Fruit fly (Drosophila melanogaster) whole organism, embryonic: ENCODE results near the gene Ubi-p63E.

ENCODE experiments used
- Atf3 ChIP-seq: fragments of 200-800 bp; sonication (Bioruptor generic); optimal IDR thresholded peaks from 3 replicates; lab custom pipeline; 2016; ENCODE audit warnings: missing biosample characterization, missing genetic modification characterization
- BtbVII ChIP-seq: fragments of 200-800 bp; sonication (Bioruptor generic); optimal IDR thresholded peaks from 3 replicates; lab custom pipeline; 2017; ENCODE audit warnings: missing biosample characterization, mild to moderate bottlenecking, missing genetic modification characterization
- CG10462 ChIP-seq: fragments of 200-800 bp; sonication (Bioruptor generic); optimal IDR thresholded peaks from 2 replicates; lab custom pipeline; 2016; ENCODE audit warnings: missing biosample characterization, missing genetic modification characterization
- CG11560 ChIP-seq: fragments of 200-800 bp; sonication (Bioruptor generic); IDR thresholded peaks from 3 replicates; pipeline ENCODE4 v1.3.6; 2022; ENCODE audit warnings: missing biosample characterization, missing genetic modification characterization
- CG13287 ChIP-seq: fragments of 200-800 bp; sonication (Bioruptor generic); IDR thresholded peaks from 2 replicates; pipeline ENCODE4 v1.3.6; 2022; ENCODE audit warnings: missing biosample characterization, missing genetic modification characterization; ENCODE audit not compliant: partially characterized antibody
- CG13775 ChIP-seq: fragments of 200-800 bp; sonication (Bioruptor generic); optimal IDR thresholded peaks from 3 replicates; lab custom pipeline; 2017; ENCODE audit warnings: missing biosample characterization, mild to moderate bottlenecking, missing genetic modification characterization
- CG13894 ChIP-seq: fragments of 200-800 bp; sonication (Bioruptor generic); optimal IDR thresholded peaks from 3 replicates; lab custom pipeline; 2018; ENCODE audit warnings: missing biosample characterization, mild to moderate bottlenecking, missing genetic modification characterization, moderate library complexity
- CG14667 ChIP-seq: fragments of 200-800 bp; sonication (Bioruptor generic); IDR thresholded peaks from 2 replicates; pipeline ENCODE4 v1.3.6; 2022; ENCODE audit warnings: missing biosample characterization, missing genetic modification characterization
- CG17385 ChIP-seq: fragments of 200-800 bp; sonication (Bioruptor generic); optimal IDR thresholded peaks from 3 replicates; lab custom pipeline; 2018; ENCODE audit warnings: missing biosample characterization, mild to moderate bottlenecking, missing genetic modification characterization
- CG17612 ChIP-seq: fragments of 200-800 bp; sonication (Bioruptor generic); IDR thresholded peaks from 2 replicates; pipeline ENCODE4 v1.3.6; 2022; ENCODE audit warnings: missing biosample characterization, missing genetic modification characterization
- CG17802 ChIP-seq: fragments of 200-800 bp; sonication (Bioruptor generic); optimal IDR thresholded peaks from 2 replicates; lab custom pipeline; 2018; ENCODE audit warnings: missing biosample characterization, mild to moderate bottlenecking, missing genetic modification characterization, moderate library complexity
- CG2889 ChIP-seq: fragments of 200-800 bp; sonication (Bioruptor generic); IDR thresholded peaks from 3 replicates; pipeline ENCODE4 v1.3.6; 2022; ENCODE audit warnings: missing biosample characterization, missing genetic modification characterization
- CG31224 ChIP-seq: fragments of 200-800 bp; sonication (Bioruptor generic); IDR thresholded peaks from 2 replicates; pipeline ENCODE4 v1.3.6; 2022; ENCODE audit warnings: missing biosample characterization, missing genetic modification characterization
- CG32772 ChIP-seq: fragments of 200-800 bp; sonication (Bioruptor generic); IDR thresholded peaks from 2 replicates; pipeline ENCODE4 v1.3.6; 2022; ENCODE audit warnings: missing biosample characterization, missing genetic modification characterization
- CG4328 ChIP-seq: fragments of 200-800 bp; sonication (Bioruptor generic); optimal IDR thresholded peaks from 3 replicates; lab custom pipeline; 2017; ENCODE audit warnings: missing biosample characterization, missing genetic modification reagents, missing genetic modification characterization
- CG5180 ChIP-seq: fragments of 200-800 bp; sonication (Bioruptor generic); optimal IDR thresholded peaks from 3 replicates; lab custom pipeline; 2017; ENCODE audit warnings: missing biosample characterization, missing genetic modification characterization, mild to moderate bottlenecking, moderate library complexity, missing genetic modification reagents
- CG6175 ChIP-seq: fragments of 200-800 bp; sonication (Bioruptor generic); IDR thresholded peaks from 3 replicates; pipeline ENCODE4 v1.3.6; 2022; ENCODE audit warnings: missing biosample characterization, missing genetic modification characterization
- CG7372 ChIP-seq: fragments of 200-800 bp; sonication (Bioruptor generic); IDR thresholded peaks from 2 replicates; pipeline ENCODE4 v1.3.6; 2022; ENCODE audit warnings: missing biosample characterization, missing genetic modification characterization
- CG8478 ChIP-seq: fragments of >200 bp; optimal IDR thresholded peaks from 2 replicates; lab custom pipeline; 2018
- CG9437 ChIP-seq: fragments of 200-800 bp; sonication (Bioruptor generic); optimal IDR thresholded peaks from 2 replicates; lab custom pipeline; 2018; ENCODE audit warnings: missing biosample characterization, mild to moderate bottlenecking, missing genetic modification characterization
- Dbx ChIP-seq: fragments of 200-800 bp; sonication (Bioruptor generic); IDR thresholded peaks from 3 replicates; pipeline ENCODE4 v1.3.6; 2022; ENCODE audit warnings: missing biosample characterization, missing genetic modification characterization
- Doc3 ChIP-seq: fragments of 200-800 bp; sonication (Bioruptor generic); IDR thresholded peaks from 3 replicates; pipeline ENCODE4 v1.3.6; 2022; ENCODE audit warnings: missing biosample characterization, missing genetic modification characterization; ENCODE audit not compliant: partially characterized antibody
- Gug ChIP-seq: fragments of 200-800 bp; sonication (Bioruptor generic); IDR thresholded peaks from 4 replicates; pipeline ENCODE4 v1.3.6; 2022; ENCODE audit warnings: missing biosample characterization, missing genetic modification characterization
- HLH3B ChIP-seq: fragments of 200-800 bp; sonication (Bioruptor generic); IDR thresholded peaks from 2 replicates; pipeline ENCODE4 v1.3.6; 2022; ENCODE audit warnings: missing biosample characterization, missing genetic modification characterization
- HmgD ChIP-seq: fragments of 200-800 bp; sonication (Bioruptor generic); optimal IDR thresholded peaks from 3 replicates; lab custom pipeline; 2016; ENCODE audit warnings: missing biosample characterization, missing genetic modification characterization
- Hmx ChIP-seq: fragments of 200-800 bp; sonication (Bioruptor generic); optimal IDR thresholded peaks from 2 replicates; lab custom pipeline; 2016; ENCODE audit warnings: missing biosample characterization, missing genetic modification characterization
- Hr51 ChIP-seq, 2 experiments: fragments of 200-800 bp; sonication (Bioruptor generic); optimal IDR thresholded peaks; 2 replicates in 1 of 2; 3 replicates in 1 of 2; lab custom pipeline; 2016 to 2018; ENCODE audit warnings: missing biosample characterization in 2 of 2, missing genetic modification characterization in 2 of 2, mild to moderate bottlenecking in 1 of 2, moderate library complexity in 1 of 2
- Lhr ChIP-seq: fragments of 200-800 bp; sonication (Bioruptor generic); optimal IDR thresholded peaks from 3 replicates; lab custom pipeline; 2017; ENCODE audit warnings: mild to moderate bottlenecking, missing biosample characterization, missing genetic modification reagents, missing genetic modification characterization
- Myb ChIP-seq: fragments of 200-800 bp; sonication (Bioruptor generic); optimal IDR thresholded peaks from 2 replicates; lab custom pipeline; 2016; ENCODE audit warnings: missing biosample characterization, missing genetic modification characterization
- NK7.1 ChIP-seq: fragments of 200-800 bp; sonication (Bioruptor generic); optimal IDR thresholded peaks from 3 replicates; lab custom pipeline; 2016; ENCODE audit warnings: missing biosample characterization, missing genetic modification characterization
- Nf-YC ChIP-seq: fragments of 200-800 bp; optimal IDR thresholded peaks from 3 replicates; lab custom pipeline; 2019; ENCODE audit warnings: missing biosample characterization, mild to moderate bottlenecking, missing genetic modification characterization, moderate library complexity
- Scr ChIP-seq: fragments of 200-800 bp; sonication (Bioruptor generic); IDR thresholded peaks from 2 replicates; pipeline ENCODE4 v1.3.6; 2022; ENCODE audit warnings: missing biosample characterization, missing genetic modification characterization; ENCODE audit not compliant: partially characterized antibody
- ac ChIP-seq: fragments of 200-800 bp; sonication (Bioruptor generic); optimal IDR thresholded peaks from 3 replicates; lab custom pipeline; 2017; ENCODE audit warnings: missing biosample characterization, mild to moderate bottlenecking, missing genetic modification characterization
- al ChIP-seq: fragments of 200-800 bp; sonication (Bioruptor generic); IDR thresholded peaks from 2 replicates; pipeline ENCODE4 v1.3.6; 2022; ENCODE audit warnings: missing biosample characterization, missing genetic modification characterization
- az2 ChIP-seq: fragments of 200-800 bp; sonication (Bioruptor generic); optimal IDR thresholded peaks from 3 replicates; lab custom pipeline; 2016; ENCODE audit warnings: missing biosample characterization, missing genetic modification characterization
- bigmax ChIP-seq: fragments of 200-800 bp; sonication (Bioruptor generic); optimal IDR thresholded peaks from 2 replicates; lab custom pipeline; 2018; ENCODE audit warnings: missing biosample characterization, mild to moderate bottlenecking, missing genetic modification characterization
- cas ChIP-seq: fragments of 200-800 bp; sonication (Bioruptor generic); IDR thresholded peaks from 2 replicates; pipeline ENCODE4 v1.3.6; 2022; ENCODE audit warnings: missing biosample characterization, missing genetic modification characterization
- chinmo ChIP-seq: fragments of 200-800 bp; sonication (Bioruptor generic); IDR thresholded peaks from 4 replicates; pipeline ENCODE4 v1.3.6; 2022; ENCODE audit warnings: missing biosample characterization, missing genetic modification characterization; ENCODE audit not compliant: partially characterized antibody
- corto ChIP-seq: fragments of 200-800 bp; sonication (Bioruptor generic); optimal IDR thresholded peaks from 2 replicates; lab custom pipeline; 2016; ENCODE audit warnings: missing biosample characterization, mild to moderate bottlenecking, missing genetic modification characterization, moderate library complexity
- dpn ChIP-seq, 2 experiments: fragments of 200-800 bp; sonication (Bioruptor generic); optimal IDR thresholded peaks; 3 replicates each; lab custom pipeline; 2016; ENCODE audit warnings: missing biosample characterization in 2 of 2, missing genetic modification characterization in 2 of 2
- ewg ChIP-seq: fragments of 200-800 bp; sonication (Bioruptor generic); optimal IDR thresholded peaks from 3 replicates; lab custom pipeline; 2017; ENCODE audit warnings: mild to moderate bottlenecking, missing biosample characterization, missing genetic modification reagents, missing genetic modification characterization
- gce ChIP-seq: fragments of 200-800 bp; sonication (Bioruptor generic); IDR thresholded peaks from 3 replicates; pipeline ENCODE4 v1.3.6; 2022; ENCODE audit warnings: missing biosample characterization, missing genetic modification characterization
- hb ChIP-seq: fragments of 200-800 bp; sonication (Bioruptor generic); IDR thresholded peaks from 3 replicates; pipeline ENCODE4 v1.3.6; 2022; ENCODE audit warnings: missing biosample characterization, missing genetic modification characterization; ENCODE audit not compliant: partially characterized antibody
- jing ChIP-seq: fragments of 200-800 bp; sonication (Bioruptor generic); optimal IDR thresholded peaks from 2 replicates; lab custom pipeline; 2018; ENCODE audit warnings: missing biosample characterization, mild to moderate bottlenecking, missing genetic modification characterization
- lbe ChIP-seq: fragments of 200-800 bp; sonication (Bioruptor generic); optimal IDR thresholded peaks from 2 replicates; lab custom pipeline; 2016; ENCODE audit warnings: missing biosample characterization, mild to moderate bottlenecking, missing genetic modification characterization
- peb ChIP-seq: fragments of 200-800 bp; sonication (Bioruptor generic); IDR thresholded peaks from 2 replicates; pipeline ENCODE4 v1.3.6; 2022; ENCODE audit warnings: missing biosample characterization, missing genetic modification characterization
- pho ChIP-seq: fragments of 200-800 bp; sonication (Bioruptor generic); optimal IDR thresholded peaks from 2 replicates; lab custom pipeline; 2016; ENCODE audit warnings: missing biosample characterization, missing genetic modification characterization
- ro ChIP-seq: fragments of 200-800 bp; sonication (Bioruptor generic); IDR thresholded peaks from 2 replicates; pipeline ENCODE4 v1.3.6; 2022; ENCODE audit warnings: missing biosample characterization, missing genetic modification characterization
- slp2 ChIP-seq: fragments of 200-800 bp; sonication (Bioruptor generic); optimal IDR thresholded peaks from 2 replicates; lab custom pipeline; 2016; ENCODE audit warnings: missing biosample characterization, missing genetic modification characterization
- tna ChIP-seq: fragments of 200-800 bp; sonication (Bioruptor generic); IDR thresholded peaks from 2 replicates; pipeline ENCODE4 v1.3.6; 2022; ENCODE audit warnings: missing biosample characterization, missing genetic modification characterization; ENCODE audit not compliant: partially characterized antibody

Gene Ubi-p63E

dm6 chr3L:3902491-3903198 lies at the start of gene Ubi-p63E (continued):
- no peak for TF ChIP-seq ro (GFP tag; lab: Robert Waterston, UW)
- TF ChIP-seq Nf-YC (tag; lab: Kevin White, UChicago) = peak; percentile 33
- TF ChIP-seq CG4328 (GFP tag; lab: Kevin White, UChicago) = no peak
- TF ChIP-seq dpn (GFP tag; optimal IDR thresholded peaks at IDR 0.05; lab: Kevin White, UChicago) = peak; percentile 64 to 72
- no peak for TF ChIP-seq Doc3
- TF ChIP-seq CG13894 (tag; lab: Kevin White, UChicago) = peak; percentile 66
- TF ChIP-seq al (GFP tag; lab: Robert Waterston, UW) = no peak
- TF ChIP-seq hb (GFP tag; lab: Robert Waterston, UW) = no peak
- TF ChIP-seq CG9437 (GFP tag; lab: Kevin White, UChicago) = peak; percentile 63
- TF ChIP-seq Atf3 = peak; percentile 62
- no peak for TF ChIP-seq corto (GFP tag; lab: Kevin White, UChicago)
- TF ChIP-seq ac = no peak
- TF ChIP-seq CG32772 (GFP tag; lab: Robert Waterston, UW) = no peak
- TF ChIP-seq Lhr = peak; percentile 11
- peak; percentile 40; the same call in 2 of the 4 replicates for TF ChIP-seq Gug (GFP tag; lab: Robert Waterston, UW)
- no peak for TF ChIP-seq cas (GFP tag; lab: Robert Waterston, UW)
- peak; percentile 1 for TF ChIP-seq CG5180
- TF ChIP-seq CG13775 (GFP tag; lab: Kevin White, UChicago) = peak; percentile 71
- TF ChIP-seq Hr51 (GFP tag; optimal IDR thresholded peaks at IDR 0.05; lab: Kevin White, UChicago) = peak; percentile 19 to 66
- no peak for TF ChIP-seq Scr (GFP tag; lab: Robert Waterston, UW)
- TF ChIP-seq HLH3B (GFP tag; lab: Robert Waterston, UW) = no peak
- peak; percentile 80 for TF ChIP-seq slp2 (GFP tag; lab: Kevin White, UChicago)
- TF ChIP-seq bigmax = peak; percentile 21
- no peak for TF ChIP-seq CG8478 (lab: Kevin White, UChicago)
- TF ChIP-seq CG13287 (GFP tag; lab: Robert Waterston, UW) = no peak
- TF ChIP-seq CG6175 (GFP tag; lab: Robert Waterston, UW) = no peak
- no peak for TF ChIP-seq Dbx (GFP tag; lab: Robert Waterston, UW)
- peak; percentile 49 for TF ChIP-seq CG17385 (GFP tag; lab: Kevin White, UChicago)
- peak; percentile 80 for TF ChIP-seq pho
- TF ChIP-seq lbe (GFP tag; lab: Kevin White, UChicago) = peak; percentile 60
- peak; percentile 65 for TF ChIP-seq az2
- peak; percentile 33 for TF ChIP-seq BtbVII (GFP tag; lab: Kevin White, UChicago)
- TF ChIP-seq CG7372 (GFP tag; lab: Robert Waterston, UW) = no peak
- no peak for TF ChIP-seq CG10462 (GFP tag; lab: Kevin White, UChicago)
- TF ChIP-seq jing (GFP tag; lab: Kevin White, UChicago) = peak; percentile 11
- no peak for TF ChIP-seq CG2889 (GFP tag; lab: Robert Waterston, UW)
- TF ChIP-seq Myb (GFP tag; lab: Kevin White, UChicago) = peak; percentile 13
- TF ChIP-seq CG11560 (tag; lab: Robert Waterston, UW) = no peak
- TF ChIP-seq NK7.1 (GFP tag; lab: Kevin White, UChicago) = peak; percentile 44
- peak; percentile 39 for TF ChIP-seq HmgD (GFP tag; lab: Kevin White, UChicago)
- TF ChIP-seq gce (GFP tag; lab: Robert Waterston, UW) = no peak
- TF ChIP-seq CG17612 = no peak
- no peak for TF ChIP-seq tna (GFP tag; lab: Robert Waterston, UW)
- no peak for TF ChIP-seq CG14667 (GFP tag; lab: Robert Waterston, UW)
- no peak for TF ChIP-seq CG31224
- no peak for TF ChIP-seq chinmo
- TF ChIP-seq Hmx (GFP tag; lab: Kevin White, UChicago) = no peak
- no peak for TF ChIP-seq ewg
- TF ChIP-seq CG17802 (tag; lab: Kevin White, UChicago) = no peak
- TF ChIP-seq peb (GFP tag; lab: Robert Waterston, UW) = no peak
